Fruit fly (Drosophila melanogaster): ENCODE results near the gene CG42446.
A peak's percentile ranks its signal among the peaks of the same experiment; 100 is the strongest.

Gene CG42446

dm6 chr3R:16341817-16342374 is 18.0 kb downstream of the CG42446 start, which contains the start of the genes SF2 and pad (continued):
- TF ChIP-seq salm (tag; optimal IDR thresholded peaks at IDR 0.05) (peak; percentile 36), onecut (GFP tag; IDR thresholded peaks at IDR 0.05) (peak; percentile 53), CG9727 (GFP tag; optimal IDR thresholded peaks at IDR 0.05) (peak; percentile 71), CG11695 (GFP tag; IDR thresholded peaks at IDR 0.05) (peak; percentile 40; the same call in 1 of the 3 replicates), CG3726 (GFP tag; IDR thresholded peaks at IDR 0.05) (no peak), CG34376 (GFP tag; optimal IDR thresholded peaks at IDR 0.05) (peak; percentile 78), MESR4 (GFP tag; optimal IDR thresholded peaks at IDR 0.05) (peak; percentile 95), Hr78 (GFP tag; optimal IDR thresholded peaks at IDR 0.05) (no peak), CG32532 (GFP tag; IDR thresholded peaks at IDR 0.05) (peak; percentile 73), zfh2 (GFP tag; optimal IDR thresholded peaks at IDR 0.05) (peak; percentile 86), stc (GFP tag; IDR thresholded peaks at IDR 0.05) (no peak), wek (GFP tag; optimal IDR thresholded peaks at IDR 0.05) (no peak), Dip2 (GFP tag; IDR thresholded peaks at IDR 0.05) (no peak), bab2 (GFP tag; optimal IDR thresholded peaks at IDR 0.05) (peak; percentile 80), Nf-YC (tag; optimal IDR thresholded peaks at IDR 0.05) (peak; percentile 80), CG9876 (GFP tag; optimal IDR thresholded peaks at IDR 0.05) (peak; percentile 61), chn (GFP tag; optimal IDR thresholded peaks at IDR 0.05) (peak; percentile 87), da (GFP tag; optimal IDR thresholded peaks at IDR 0.05) (peak; percentile 64), Poxn (GFP tag; IDR thresholded peaks at IDR 0.05) (no peak; the same call in 1 of the 2 replicates), dm (GFP tag; optimal IDR thresholded peaks at IDR 0.05) (peak; percentile 82), jigr1 (GFP tag; IDR thresholded peaks at IDR 0.05) (no peak; the same call in 2 of the 3 replicates), Fer3 (tag; optimal IDR thresholded peaks at IDR 0.05) (peak; percentile 60), tin (GFP tag; optimal IDR thresholded peaks at IDR 0.05) (peak; percentile 88), CG30431 (GFP tag; optimal IDR thresholded peaks at IDR 0.05) (peak; percentile 2), CG33557 (GFP tag; optimal IDR thresholded peaks at IDR 0.05) (peak; percentile 78), CG17328 (GFP tag; IDR thresholded peaks at IDR 0.05) (peak; percentile 57), CG10147 (GFP tag; optimal IDR thresholded peaks at IDR 0.05) (peak; percentile 87), CG2678 (tag; optimal IDR thresholded peaks at IDR 0.05) (peak; percentile 83), CG17359 (tag; optimal IDR thresholded peaks at IDR 0.05) (peak; percentile 67), otp (GFP tag; IDR thresholded peaks at IDR 0.05) (no peak; the same call in 2 of the 3 replicates), CG6654 (GFP tag; optimal IDR thresholded peaks at IDR 0.05) (no peak), dati (GFP tag; IDR thresholded peaks at IDR 0.05) (no peak), sob (GFP tag; IDR thresholded peaks at IDR 0.05) (peak; percentile 85), CG12299 (tag; optimal IDR thresholded peaks at IDR 0.05) (peak; percentile 69), dmrt11E (tag; optimal IDR thresholded peaks at IDR 0.05) (peak; percentile 70), sima (GFP tag; optimal IDR thresholded peaks at IDR 0.05) (peak; percentile 42), knrl (GFP tag; IDR thresholded peaks at IDR 0.05; ENCODE audit: partially characterized antibody) (peak; percentile 98), CG10565 (GFP tag; optimal IDR thresholded peaks at IDR 0.05) (no peak), lmd (GFP tag; IDR thresholded peaks at IDR 0.05) (peak; percentile 71), gro (GFP tag; optimal IDR thresholded peaks at IDR 0.05) (peak; percentile 81), BtbVII (GFP tag; optimal IDR thresholded peaks at IDR 0.05) (no peak), CG12391 (tag; optimal IDR thresholded peaks at IDR 0.05) (peak; percentile 89), CG4730 (GFP tag; IDR thresholded peaks at IDR 0.05) (0 out of 2 replicates have a peak, but pooled peaks have one; percentile 39), exex (tag; optimal IDR thresholded peaks at IDR 0.05) (peak; percentile 52), CG17802 (tag; optimal IDR thresholded peaks at IDR 0.05) (no peak), Rfx (GFP tag; IDR thresholded peaks at IDR 0.05) (peak; percentile 82), CG11093 (GFP tag; IDR thresholded peaks at IDR 0.05) (no peak; the same call in 2 of the 3 replicates), CG6175 (GFP tag; IDR thresholded peaks at IDR 0.05) (no peak), zf30C (GFP tag; optimal IDR thresholded peaks at IDR 0.05) (no peak), her (GFP tag; optimal IDR thresholded peaks at IDR 0.05) (no peak), Drgx (GFP tag; IDR thresholded peaks at IDR 0.05) (no peak)
